Worm (Caenorhabditis elegans) whole organism, L1 larva: ENCODE results near the gene flp-32.

Experiments used
- ama-1 ChIP-seq: fragments of 150-350 bp; optimal IDR thresholded peaks from 2 replicates; lab custom pipeline; 2014
- ceh-63 ChIP-seq: fragments of 200-800 bp; sonication (Bioruptor generic); optimal IDR thresholded peaks from 2 replicates; lab custom pipeline; 2018; ENCODE audit warnings: mild to moderate bottlenecking, missing genetic modification characterization, missing compliant biosample characterization
- ceh-8 ChIP-seq: fragments of 200-800 bp; sonication (Bioruptor generic); optimal IDR thresholded peaks from 2 replicates; lab custom pipeline; 2018; ENCODE audit warnings: mild to moderate bottlenecking, missing genetic modification characterization, moderate library complexity, missing compliant biosample characterization
- ceh-82 ChIP-seq, 3 experiments: fragments of 150-350 bp in 1 of 3; sonication (generic microtip) in 2 of 3; optimal IDR thresholded peaks; 2 replicates each; lab custom pipeline; 2014 to 2017; ENCODE audit warnings: missing biosample characterization in 3 of 3, missing genetic modification characterization in 3 of 3
- ceh-90 ChIP-seq: sonication (generic microtip); optimal IDR thresholded peaks from 2 replicates; lab custom pipeline; 2016; ENCODE audit warnings: missing genetic modification characterization, missing compliant biosample characterization
- ces-1 ChIP-seq: fragments of 150-350 bp; optimal IDR thresholded peaks from 2 replicates; lab custom pipeline; 2014; ENCODE audit warnings: missing biosample characterization, missing genetic modification reagents, missing genetic modification characterization
- dsc-1 ChIP-seq: sonication (generic microtip); optimal IDR thresholded peaks from 2 replicates; lab custom pipeline; 2016; ENCODE audit warnings: mild to moderate bottlenecking, missing genetic modification characterization, missing compliant biosample characterization
- efl-1 ChIP-seq, 4 experiments: fragments of 150-350 bp; optimal IDR thresholded peaks in 3 of 4; peaks in 1 of 4; 1 replicate in 1 of 4; 2 replicates in 3 of 4; lab custom pipeline; 2014; ENCODE audit warnings: missing biosample characterization in 2 of 4, missing genetic modification characterization in 2 of 4, missing genetic modification reagents in 2 of 4
- egl-27 ChIP-seq, 2 experiments: fragments of 150-350 bp in 1 of 2; sonication (generic microtip); optimal IDR thresholded peaks; 3 replicates each; lab custom pipeline; 2017 to 2018; ENCODE audit warnings: missing biosample characterization in 2 of 2, missing genetic modification characterization in 2 of 2, missing genetic modification reagents in 2 of 2
- elt-3 ChIP-seq, 6 experiments: fragments of 150-350 bp in 1 of 6; sonication (generic microtip); optimal IDR thresholded peaks; 2 replicates each; lab custom pipeline; 2017 to 2018; ENCODE audit warnings: missing biosample characterization in 6 of 6, missing genetic modification characterization in 6 of 6, inconsistent platforms in 1 of 6
- fkh-8 ChIP-seq: sonication (generic microtip); optimal IDR thresholded peaks from 2 replicates; lab custom pipeline; 2016; ENCODE audit warnings: mild to moderate bottlenecking, missing genetic modification characterization, missing compliant biosample characterization
- hlh-17 ChIP-seq: fragments of 200-800 bp; sonication (Bioruptor generic); optimal IDR thresholded peaks from 2 replicates; lab custom pipeline; 2018; ENCODE audit warnings: missing genetic modification characterization, mild to moderate bottlenecking, missing compliant biosample characterization, moderate library complexity, borderline replicate concordance
- hpl-2 ChIP-seq: fragments of 150-350 bp; optimal IDR thresholded peaks from 2 replicates; lab custom pipeline; 2014; ENCODE audit warnings: missing biosample characterization, missing genetic modification reagents, missing genetic modification characterization
- isw-1 ChIP-seq: fragments of 200-800 bp; sonication (Bioruptor generic); IDR thresholded peaks from 2 replicates; pipeline ENCODE4 v1.3.6; 2022; ENCODE audit warnings: missing genetic modification characterization, missing compliant biosample characterization
- lin-14 ChIP-seq: fragments of 200-800 bp; sonication (Bioruptor generic); optimal IDR thresholded peaks from 2 replicates; lab custom pipeline; 2018; ENCODE audit warnings: mild to moderate bottlenecking, missing genetic modification characterization, moderate library complexity, missing compliant biosample characterization
- lin-35 ChIP-seq, 2 experiments: fragments of 150-350 bp; optimal IDR thresholded peaks; 2 replicates each; lab custom pipeline; 2014; ENCODE audit warnings: missing biosample characterization in 2 of 2, missing genetic modification characterization in 2 of 2, missing genetic modification reagents in 2 of 2
- mdl-1 ChIP-seq, 2 experiments: fragments of 150-350 bp; optimal IDR thresholded peaks; 2 replicates each; lab custom pipeline; 2014 to 2017; ENCODE audit warnings: missing biosample characterization in 2 of 2, missing genetic modification characterization in 2 of 2, inconsistent platforms in 1 of 2
- mef-2 ChIP-seq: fragments of 150-350 bp; optimal IDR thresholded peaks from 2 replicates; lab custom pipeline; 2014; ENCODE audit warnings: missing biosample characterization, missing genetic modification characterization
- mep-1 ChIP-seq: fragments of 150-350 bp; optimal IDR thresholded peaks from 2 replicates; lab custom pipeline; 2014; ENCODE audit warnings: missing biosample characterization, missing genetic modification characterization
- nhr-11 ChIP-seq: fragments of 150-350 bp; optimal IDR thresholded peaks from 2 replicates; lab custom pipeline; 2014; ENCODE audit warnings: missing biosample characterization, missing genetic modification characterization
- nhr-19 ChIP-seq: fragments of 200-800 bp; sonication (Bioruptor generic); conservative IDR thresholded peaks from 2 replicates; pipeline ENCODE4 v1.3.6; 2022; ENCODE audit warnings: missing genetic modification characterization, missing compliant biosample characterization
- nhr-20 ChIP-seq: sonication (generic microtip); optimal IDR thresholded peaks from 2 replicates; lab custom pipeline; 2016; ENCODE audit warnings: mild to moderate bottlenecking, missing genetic modification characterization, missing compliant biosample characterization
- nhr-47 ChIP-seq: sonication (generic microtip); optimal IDR thresholded peaks from 2 replicates; lab custom pipeline; 2016; ENCODE audit warnings: mild to moderate bottlenecking, missing genetic modification characterization, moderate library complexity, missing compliant biosample characterization
- nhr-71 ChIP-seq: sonication (generic microtip); optimal IDR thresholded peaks from 2 replicates; lab custom pipeline; 2016; ENCODE audit warnings: mild to moderate bottlenecking, missing genetic modification characterization, moderate library complexity, missing compliant biosample characterization
- nhr-84 ChIP-seq: sonication (generic microtip); optimal IDR thresholded peaks from 2 replicates; lab custom pipeline; 2017; ENCODE audit warnings: missing biosample characterization, missing genetic modification characterization
- nhr-90 ChIP-seq: sonication (generic microtip); optimal IDR thresholded peaks from 2 replicates; lab custom pipeline; 2016; ENCODE audit warnings: mild to moderate bottlenecking, missing genetic modification characterization, missing compliant biosample characterization; ENCODE audit not compliant: poor library complexity
- pax-3 ChIP-seq: fragments of 200-800 bp; sonication (Bioruptor generic); optimal IDR thresholded peaks from 2 replicates; lab custom pipeline; 2018; ENCODE audit warnings: mild to moderate bottlenecking, missing genetic modification characterization, moderate library complexity, missing compliant biosample characterization
- pqm-1 ChIP-seq: sonication (generic microtip); optimal IDR thresholded peaks from 3 replicates; lab custom pipeline; 2017; ENCODE audit warnings: missing biosample characterization, missing genetic modification characterization
- snpc-4 ChIP-seq: fragments of 150-350 bp; optimal IDR thresholded peaks from 2 replicates; lab custom pipeline; 2014; ENCODE audit warnings: missing biosample characterization, missing genetic modification characterization
- snu-23 ChIP-seq: sonication (generic microtip); optimal IDR thresholded peaks from 2 replicates; lab custom pipeline; 2016; ENCODE audit warnings: missing genetic modification characterization, missing compliant biosample characterization
- sup-37 ChIP-seq: fragments of 200-800 bp; sonication (Bioruptor generic); optimal IDR thresholded peaks from 2 replicates; lab custom pipeline; 2018; ENCODE audit warnings: mild to moderate bottlenecking, missing genetic modification characterization, missing compliant biosample characterization
- tbx-2 ChIP-seq: sonication (generic microtip); optimal IDR thresholded peaks from 2 replicates; lab custom pipeline; 2016; ENCODE audit warnings: missing genetic modification characterization, missing compliant biosample characterization
- unc-30 ChIP-seq: sonication (generic microtip); optimal IDR thresholded peaks from 2 replicates; lab custom pipeline; 2017; ENCODE audit warnings: missing biosample characterization, missing genetic modification characterization
- unc-98 ChIP-seq: fragments of 200-800 bp; sonication (Bioruptor generic); IDR thresholded peaks from 2 replicates; pipeline ENCODE4 v1.3.6; 2022; ENCODE audit warnings: missing genetic modification characterization, missing compliant biosample characterization
- vab-15 ChIP-seq: sonication (generic microtip); optimal IDR thresholded peaks from 2 replicates; lab custom pipeline; 2017; ENCODE audit warnings: missing genotype, mild to moderate bottlenecking, missing genetic modification characterization, missing compliant biosample characterization
- xbp-1 ChIP-seq: sonication (generic microtip); optimal IDR thresholded peaks from 2 replicates; lab custom pipeline; 2016; ENCODE audit warnings: missing genetic modification characterization, missing compliant biosample characterization
- ztf-11 ChIP-seq, 2 experiments: sonication (generic microtip); optimal IDR thresholded peaks; 2 replicates each; lab custom pipeline; 2016 to 2017; ENCODE audit warnings: missing genetic modification characterization in 2 of 2, missing biosample characterization in 1 of 2, missing compliant biosample characterization in 1 of 2

flp-32 gene

DNA sequence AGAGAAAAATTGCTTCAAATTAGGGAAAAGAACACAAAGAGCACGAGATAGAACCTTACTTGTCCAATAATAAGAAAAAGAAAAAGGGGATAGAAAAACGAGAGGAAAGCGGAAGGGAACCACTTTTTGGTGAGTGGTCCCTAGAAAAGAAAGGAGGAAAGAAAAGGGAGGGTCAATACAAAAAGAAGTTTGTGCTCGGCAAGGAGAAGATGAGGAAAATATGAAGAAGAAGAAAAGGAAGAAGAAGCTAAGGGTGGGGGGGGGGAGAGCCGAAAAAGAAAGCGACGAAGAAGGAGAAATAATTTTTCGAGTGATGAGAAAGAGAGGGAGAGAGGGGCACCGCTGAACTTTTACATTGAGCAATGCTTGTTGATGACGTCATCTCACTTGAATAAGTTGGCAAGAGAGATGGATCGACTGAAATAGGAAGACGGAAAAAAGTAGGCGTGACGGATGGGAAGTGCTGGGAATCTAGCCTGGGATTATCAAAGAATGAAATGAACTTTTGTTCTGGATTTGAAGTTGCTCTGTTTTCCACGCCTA is 47.7 kb upstream of the flp-32 start (continued):
- TF ChIP-seq ceh-63 = no peak
- TF ChIP-seq fkh-8 = peak; percentile 50
- peak; percentile 28 for TF ChIP-seq xbp-1 (tag; lab: Kevin White, UChicago)
- peak; percentile 60 for TF ChIP-seq tbx-2 (tag; lab: Kevin White, UChicago)
- peak; percentile 38 for TF ChIP-seq nhr-19 (GFP tag; lab: Robert Waterston, UW)
- TF ChIP-seq isw-1 (GFP tag; lab: Robert Waterston, UW) = peak; percentile 22; the same call in 1 of the 2 replicates
- TF ChIP-seq unc-30 = no peak
- peak; percentile 94 for TF ChIP-seq lin-14 (GFP tag; lab: Kevin White, UChicago)
- TF ChIP-seq dsc-1 (tag; lab: Kevin White, UChicago) = no peak
- TF ChIP-seq snu-23 (GFP tag; lab: Kevin White, UChicago) = peak; percentile 26
- no peak for TF ChIP-seq hlh-17
- peak in 1 of 2 experiments; percentile 16 for TF ChIP-seq lin-35 (GFP tag; optimal IDR thresholded peaks at IDR 0.05; lab: Kevin White, UChicago)
- peak; percentile 61 for TF ChIP-seq nhr-47

DNA sequence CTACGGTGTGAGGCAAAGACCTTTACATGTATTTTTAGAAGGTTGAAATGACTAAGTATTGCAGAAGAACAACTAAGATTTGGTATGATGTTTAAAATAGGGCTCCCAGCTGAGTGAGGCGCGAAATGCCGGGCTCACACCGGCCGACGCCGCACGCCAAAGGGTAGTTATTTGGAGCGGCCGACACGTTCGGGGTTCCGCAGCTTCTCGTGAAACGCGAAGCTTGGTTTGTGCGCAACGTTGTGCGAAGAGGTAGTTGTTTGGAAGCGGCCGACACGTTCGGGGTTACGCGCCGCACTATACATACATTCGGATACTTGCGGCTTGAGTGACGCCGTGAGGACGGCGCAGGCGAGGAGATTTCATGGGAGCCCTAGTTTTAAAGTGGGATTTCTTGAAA is 45.3 kb upstream of the flp-32 start:
- TF ChIP-seq vab-15 (tag; lab: Kevin White, UChicago) = no peak
- TF ChIP-seq nhr-84 = no peak
- TF ChIP-seq efl-1 (optimal IDR thresholded peaks at IDR 0.05; lab: Kevin White, UChicago) = no peak
- peak in 1 of 2 experiments; percentile 6 for TF ChIP-seq efl-1 (GFP tag; optimal IDR thresholded peaks at IDR 0.05 in 1 of 2; lab: Kevin White, UChicago)
- peak; percentile 91 for TF ChIP-seq snpc-4 (tag; lab: Kevin White, UChicago)
- TF ChIP-seq egl-27 (tag; optimal IDR thresholded peaks at IDR 0.05; lab: Kevin White, UChicago) = no peak
- no peak for TF ChIP-seq ceh-90 (tag; lab: Kevin White, UChicago)

DNA sequence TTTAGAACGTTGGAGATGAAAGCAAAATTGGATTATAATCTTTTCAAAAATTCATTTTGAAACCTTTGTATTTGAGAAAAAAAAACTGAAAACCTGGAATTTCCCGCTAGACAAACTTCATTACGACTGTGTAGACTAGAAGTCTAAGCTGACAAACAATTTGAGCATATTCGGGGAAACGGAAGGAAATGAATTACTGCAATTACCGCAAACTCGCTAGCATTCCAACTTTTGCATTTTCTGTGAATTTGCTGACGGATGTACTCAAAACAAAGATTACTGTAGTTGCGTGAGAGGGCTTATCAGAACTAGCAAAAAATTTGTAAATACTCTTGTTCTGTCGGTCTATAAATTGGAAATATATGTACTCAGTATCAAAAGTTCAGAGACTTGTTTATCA is 43.7 kb upstream of the flp-32 start:
- TF ChIP-seq sup-37 (GFP tag; lab: Kevin White, UChicago) (no peak), unc-98 (GFP tag; lab: Robert Waterston, UW) (no peak), dsc-1 (tag; lab: Kevin White, UChicago) (no peak), nhr-90 (tag; lab: Kevin White, UChicago) (no peak), ceh-82 (tag; optimal IDR thresholded peaks at IDR 0.05; lab: Kevin White, UChicago) (no peak), lin-14 (GFP tag; lab: Kevin White, UChicago) (peak; percentile 42), snpc-4 (tag; lab: Kevin White, UChicago) (no peak), mef-2 (tag; lab: Kevin White, UChicago) (no peak), ztf-11 (tag; optimal IDR thresholded peaks at IDR 0.05; lab: Kevin White, UChicago) (no peak), fkh-8 (peak; percentile 83), xbp-1 (tag; lab: Kevin White, UChicago) (no peak), ceh-8 (no peak), nhr-19 (GFP tag; lab: Robert Waterston, UW) (no peak), pax-3 (tag; lab: Kevin White, UChicago) (no peak), pqm-1 (tag; lab: Kevin White, UChicago) (no peak), mep-1 (tag; lab: Kevin White, UChicago) (no peak), ceh-63 (no peak), hpl-2 (no peak), nhr-47 (peak; percentile 49), nhr-71 (tag; lab: Kevin White, UChicago) (peak; percentile 67), nhr-11 (tag; lab: Kevin White, UChicago) (peak; percentile 77), ceh-90 (tag; lab: Kevin White, UChicago) (no peak), isw-1 (GFP tag; lab: Robert Waterston, UW) (no peak), ama-1 (lab: Kevin White, UChicago) (no peak)

DNA sequence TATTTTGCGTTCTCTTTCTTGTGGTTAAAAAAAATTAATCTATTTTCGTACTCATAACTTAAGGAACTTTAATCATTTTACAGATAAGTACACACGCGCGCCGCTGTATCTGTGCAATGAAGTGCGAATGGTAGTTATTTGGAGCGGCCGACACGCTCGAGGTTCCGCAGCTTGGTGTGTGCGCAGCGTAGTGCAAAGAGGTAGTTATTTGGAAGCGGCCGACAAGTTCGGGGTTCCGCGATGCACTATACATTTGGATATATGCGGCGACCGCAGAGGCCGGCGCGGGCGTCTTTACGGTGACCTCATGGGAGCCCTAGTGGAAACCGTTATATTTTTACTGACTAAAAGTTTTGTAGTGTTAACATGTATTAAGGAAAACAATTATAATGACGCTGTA is 40.9 kb upstream of the flp-32 start:
- no peak for TF ChIP-seq nhr-20 (tag; lab: Kevin White, UChicago)
- peak; percentile 87 for TF ChIP-seq snpc-4 (tag; lab: Kevin White, UChicago)
- no peak for TF ChIP-seq elt-3 (tag; optimal IDR thresholded peaks at IDR 0.05; lab: Kevin White, UChicago)
- no peak for TF ChIP-seq mep-1 (tag; lab: Kevin White, UChicago)
- no peak for TF ChIP-seq fkh-8
- TF ChIP-seq ces-1 (GFP tag; lab: Kevin White, UChicago) = no peak
- TF ChIP-seq mdl-1 (tag; optimal IDR thresholded peaks at IDR 0.05; lab: Kevin White, UChicago) = no peak
